Worm (Caenorhabditis elegans): ENCODE results near the gene fbxa-144.

DNA sequence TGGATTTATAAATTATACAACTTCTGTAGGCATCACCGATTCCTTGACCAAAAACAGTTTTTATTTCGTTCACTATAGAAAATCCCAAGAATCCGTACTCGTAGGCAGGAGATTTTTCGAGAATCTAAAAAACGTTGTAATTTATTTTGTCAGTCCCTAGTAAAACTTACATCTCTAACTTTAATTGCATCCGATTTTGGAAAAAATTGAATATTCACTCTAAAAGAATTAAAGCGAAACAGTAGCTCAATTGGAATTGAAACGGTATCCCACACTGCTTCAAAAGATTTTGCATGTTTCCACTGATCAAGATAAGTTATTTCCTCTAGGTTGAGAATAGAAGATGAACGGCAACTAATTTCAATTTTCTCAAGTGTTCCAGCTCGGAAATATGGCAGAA lies 1.4 kb downstream of the fbxa-144 start, which contains the start of gene fbxa-142:
- TF ChIP-seq snpc-4 (tag; optimal IDR thresholded peaks at IDR 0.05) (no peak), ZK546.5 (tag; optimal IDR thresholded peaks at IDR 0.05) (no peak), ama-1 (optimal IDR thresholded peaks at IDR 0.05) (no peak), skn-1 (tag; optimal IDR thresholded peaks at IDR 0.05) (no peak), nhr-28 (tag; optimal IDR thresholded peaks at IDR 0.05) (no peak), lin-15B (tag; optimal IDR thresholded peaks at IDR 0.05) (no peak)

Data from whole organism, L3 larva.